Worm (Caenorhabditis elegans): ENCODE results near the gene C56C10.6.

The C56C10.6 gene

ce11 chrII:6610262-6610661 lies 29.1 kb upstream of the C56C10.6 start:
- TF ChIP-seq elt-3 (tag; optimal IDR thresholded peaks at IDR 0.05), result peak in 3 of 6 experiments; percentile 13 to 48 (median 25)
- TF ChIP-seq lin-35 (GFP tag; optimal IDR thresholded peaks at IDR 0.05), result no peak
- TF ChIP-seq xbp-1 (tag; optimal IDR thresholded peaks at IDR 0.05), result no peak
- TF ChIP-seq fkh-10 (GFP tag; optimal IDR thresholded peaks at IDR 0.05), result no peak
- TF ChIP-seq lin-13 (GFP tag; optimal IDR thresholded peaks at IDR 0.05), result no peak
- TF ChIP-seq tlp-1 (tag; optimal IDR thresholded peaks at IDR 0.05), result no peak
- no peak for TF ChIP-seq isw-1 (GFP tag; IDR thresholded peaks at IDR 0.05)
- no peak for TF ChIP-seq nhr-11 (tag; optimal IDR thresholded peaks at IDR 0.05)
- no peak for TF ChIP-seq lin-39 (tag; optimal IDR thresholded peaks at IDR 0.05)
- no peak for TF ChIP-seq rnt-1 (tag; optimal IDR thresholded peaks at IDR 0.05)
- no peak for TF ChIP-seq lin-15B (tag; optimal IDR thresholded peaks at IDR 0.05)
- no peak for TF ChIP-seq zip-4 (GFP tag; optimal IDR thresholded peaks at IDR 0.05)
- no peak for TF ChIP-seq grh-1 (GFP tag; IDR thresholded peaks at IDR 0.05)
- no peak for TF ChIP-seq unc-98 (GFP tag; IDR thresholded peaks at IDR 0.05)
- no peak for TF ChIP-seq ama-1 (optimal IDR thresholded peaks at IDR 0.05)
- TF ChIP-seq C04F5.9 (tag; optimal IDR thresholded peaks at IDR 0.05), result no peak
- TF ChIP-seq hpl-2 (GFP tag; optimal IDR thresholded peaks at IDR 0.05), result no peak
- TF ChIP-seq ztf-4 (tag; optimal IDR thresholded peaks at IDR 0.05), result no peak
- no peak for TF ChIP-seq mef-2 (tag; optimal IDR thresholded peaks at IDR 0.05)
- no peak for TF ChIP-seq ces-1 (GFP tag; optimal IDR thresholded peaks at IDR 0.05)
- no peak for TF ChIP-seq Y116A8C.19 (tag; optimal IDR thresholded peaks at IDR 0.05; ENCODE audit: borderline replicate concordance)
- no peak for TF ChIP-seq sox-4 (tag; optimal IDR thresholded peaks at IDR 0.05)
- TF ChIP-seq nhr-20 (tag; optimal IDR thresholded peaks at IDR 0.05), result no peak
- peak; percentile 74 for TF ChIP-seq lin-14 (GFP tag; optimal IDR thresholded peaks at IDR 0.05)
- TF ChIP-seq ceh-63 (GFP tag; optimal IDR thresholded peaks at IDR 0.05), result no peak
- no peak for TF ChIP-seq elt-2 (tag; optimal IDR thresholded peaks at IDR 0.05)
- no peak for TF ChIP-seq aly-2 (tag; optimal IDR thresholded peaks at IDR 0.05)
- TF ChIP-seq egl-13 (tag; optimal IDR thresholded peaks at IDR 0.05), result no peak
- peak; percentile 87 for TF ChIP-seq nhr-85 (tag)
- TF ChIP-seq nhr-237 (tag; optimal IDR thresholded peaks at IDR 0.05), result no peak
- TF ChIP-seq vab-15 (tag; optimal IDR thresholded peaks at IDR 0.05), result no peak
- TF ChIP-seq sup-37 (GFP tag; optimal IDR thresholded peaks at IDR 0.05), result no peak
- TF ChIP-seq ceh-88 (GFP tag; IDR thresholded peaks at IDR 0.05), result no peak
- no peak for TF ChIP-seq nhr-76 (tag; optimal IDR thresholded peaks at IDR 0.05)
- no peak for TF ChIP-seq lir-3 (tag; optimal IDR thresholded peaks at IDR 0.05; ENCODE audit: poor library complexity)
- no peak for TF ChIP-seq sptf-1 (tag; optimal IDR thresholded peaks at IDR 0.05)
- TF ChIP-seq alr-1 (tag; optimal IDR thresholded peaks at IDR 0.05; ENCODE audit: borderline replicate concordance), result no peak
- no peak for TF ChIP-seq hlh-4 (tag; optimal IDR thresholded peaks at IDR 0.05)
- no peak for TF ChIP-seq efl-3 (GFP tag; optimal IDR thresholded peaks at IDR 0.05)
- TF ChIP-seq irx-1 (tag; optimal IDR thresholded peaks at IDR 0.05), result no peak
- no peak for TF ChIP-seq dsc-1 (tag; optimal IDR thresholded peaks at IDR 0.05)
- TF ChIP-seq egl-27 (tag; optimal IDR thresholded peaks at IDR 0.05), result no peak
- no peak for TF ChIP-seq tbx-2 (tag; optimal IDR thresholded peaks at IDR 0.05)
- TF ChIP-seq F16B12.6 (tag; optimal IDR thresholded peaks at IDR 0.05), result no peak
- TF ChIP-seq C16A3.4 (tag; optimal IDR thresholded peaks at IDR 0.05), result peak; percentile 4
- TF ChIP-seq swsn-7 (tag; optimal IDR thresholded peaks at IDR 0.05), result no peak
- no peak for TF ChIP-seq unc-86 (tag; optimal IDR thresholded peaks at IDR 0.05)
- no peak for TF ChIP-seq unc-30 (tag; optimal IDR thresholded peaks at IDR 0.05)
- TF ChIP-seq nhr-84 (tag; optimal IDR thresholded peaks at IDR 0.05), result no peak
- no peak for TF ChIP-seq nhr-12 (tag; optimal IDR thresholded peaks at IDR 0.05)
- peak; percentile 66 for TF ChIP-seq mep-1 (tag; optimal IDR thresholded peaks at IDR 0.05)
- no peak for TF ChIP-seq pqm-1 (tag; optimal IDR thresholded peaks at IDR 0.05)
- TF ChIP-seq snu-23 (GFP tag; optimal IDR thresholded peaks at IDR 0.05), result peak; percentile 31
- no peak for TF ChIP-seq fos-1 (tag; optimal IDR thresholded peaks at IDR 0.05)
- TF ChIP-seq nhr-90 (tag; optimal IDR thresholded peaks at IDR 0.05; ENCODE audit: poor library complexity), result peak; percentile 1
